Worm (Caenorhabditis elegans) whole organism, L2 larva: ENCODE measurements around the gene C16C8.17.
A peak's percentile ranks its signal among the peaks of the same experiment; 100 is the strongest.

Source experiments
- C34F6.9 ChIP-seq: fragments of 150-350 bp; optimal IDR thresholded peaks from 2 replicates; lab custom pipeline; 2014; ENCODE audit warnings: missing biosample characterization, missing genetic modification characterization
- F13H6.1 ChIP-seq: sonication (generic microtip); optimal IDR thresholded peaks from 2 replicates; lab custom pipeline; 2016; ENCODE audit warnings: missing genetic modification characterization, missing compliant biosample characterization
- Y55F3AM.14 ChIP-seq: fragments of 200-800 bp; sonication (Bioruptor generic); optimal IDR thresholded peaks from 2 replicates; lab custom pipeline; 2018; ENCODE audit warnings: mild to moderate bottlenecking, missing genetic modification characterization, missing compliant biosample characterization
- alr-1 ChIP-seq: fragments of 150-350 bp; optimal IDR thresholded peaks from 2 replicates; lab custom pipeline; 2014; ENCODE audit warnings: missing biosample characterization, missing genetic modification characterization
- ama-1 ChIP-seq: fragments of 150-350 bp; optimal IDR thresholded peaks from 2 replicates; lab custom pipeline; 2018; ENCODE audit warnings: inconsistent platforms
- blmp-1 ChIP-seq: sonication (generic microtip); optimal IDR thresholded peaks from 2 replicates; lab custom pipeline; 2017; ENCODE audit warnings: missing genetic modification characterization, mild to moderate bottlenecking, missing compliant biosample characterization, antibody characterized with exemption, moderate library complexity; ENCODE audit not compliant: insufficient read depth
- crh-2 ChIP-seq: sonication (generic microtip); optimal IDR thresholded peaks from 2 replicates; lab custom pipeline; 2017; ENCODE audit warnings: missing biosample characterization, missing genetic modification characterization
- dmd-4 ChIP-seq: sonication (generic microtip); optimal IDR thresholded peaks from 2 replicates; lab custom pipeline; 2017; ENCODE audit warnings: missing biosample characterization, missing genetic modification characterization
- egl-27 ChIP-seq: sonication (generic microtip); optimal IDR thresholded peaks from 3 replicates; lab custom pipeline; 2017; ENCODE audit warnings: missing biosample characterization, missing genetic modification reagents, missing genetic modification characterization
- elt-3 ChIP-seq: sonication (generic microtip); optimal IDR thresholded peaks from 2 replicates; lab custom pipeline; 2017; ENCODE audit warnings: missing biosample characterization, missing genetic modification characterization
- fos-1 ChIP-seq: fragments of 150-350 bp; optimal IDR thresholded peaks from 2 replicates; lab custom pipeline; 2014; ENCODE audit warnings: missing biosample characterization, missing genetic modification characterization
- gmeb-1 ChIP-seq: fragments of 150-350 bp; optimal IDR thresholded peaks from 2 replicates; lab custom pipeline; 2014; ENCODE audit warnings: missing biosample characterization, missing genetic modification characterization
- lin-11 ChIP-seq: fragments of 150-350 bp; sonication (generic microtip); optimal IDR thresholded peaks from 2 replicates; lab custom pipeline; 2014; ENCODE audit warnings: missing biosample characterization, missing genetic modification characterization, inconsistent platforms, mixed read lengths
- lin-13 ChIP-seq: fragments of 150-350 bp; optimal IDR thresholded peaks from 2 replicates; lab custom pipeline; 2014; ENCODE audit warnings: missing biosample characterization, missing genetic modification reagents, missing genetic modification characterization
- lsy-2 ChIP-seq, 2 experiments: fragments of 150-350 bp in 1 of 2; sonication (generic microtip) in 1 of 2; optimal IDR thresholded peaks; 2 replicates each; lab custom pipeline; 2014 to 2017; ENCODE audit warnings: missing biosample characterization in 2 of 2, missing genetic modification characterization in 2 of 2
- mab-5 ChIP-seq: fragments of 150-350 bp; optimal IDR thresholded peaks from 2 replicates; lab custom pipeline; 2014; ENCODE audit warnings: missing biosample characterization, missing genetic modification characterization
- mbf-1 ChIP-seq: sonication (generic microtip); optimal IDR thresholded peaks from 2 replicates; lab custom pipeline; 2017; ENCODE audit warnings: missing biosample characterization, missing genetic modification characterization
- nhr-10 ChIP-seq: sonication (generic microtip); optimal IDR thresholded peaks from 2 replicates; lab custom pipeline; 2017; ENCODE audit warnings: missing biosample characterization, missing genetic modification characterization
- nhr-12 ChIP-seq: fragments of 150-350 bp; optimal IDR thresholded peaks from 2 replicates; lab custom pipeline; 2014; ENCODE audit warnings: missing biosample characterization, missing genetic modification characterization
- nhr-129 ChIP-seq: fragments of 150-350 bp; optimal IDR thresholded peaks from 2 replicates; lab custom pipeline; 2014; ENCODE audit warnings: missing biosample characterization, missing genetic modification characterization
- nhr-21 ChIP-seq: fragments of 150-350 bp; optimal IDR thresholded peaks from 2 replicates; lab custom pipeline; 2014; ENCODE audit warnings: missing biosample characterization, missing genetic modification characterization
- nhr-23 ChIP-seq: fragments of 150-350 bp; optimal IDR thresholded peaks from 2 replicates; lab custom pipeline; 2014; ENCODE audit warnings: missing biosample characterization, missing genetic modification reagents, missing genetic modification characterization
- nhr-237 ChIP-seq: fragments of 150-350 bp; optimal IDR thresholded peaks from 2 replicates; lab custom pipeline; 2014; ENCODE audit warnings: missing biosample characterization, missing genetic modification characterization
- nhr-6 ChIP-seq: fragments of 150-350 bp; optimal IDR thresholded peaks from 2 replicates; lab custom pipeline; 2014; ENCODE audit warnings: missing biosample characterization, missing genetic modification characterization
- sma-3 ChIP-seq: sonication (generic microtip); optimal IDR thresholded peaks from 2 replicates; lab custom pipeline; 2016; ENCODE audit warnings: missing genetic modification reagents, missing genetic modification characterization, missing compliant biosample characterization
- sma-9 ChIP-seq, 2 experiments: fragments of 150-350 bp in 1 of 2; sonication (generic microtip) in 1 of 2; optimal IDR thresholded peaks; 2 replicates each; lab custom pipeline; 2014 to 2016; ENCODE audit warnings: missing genetic modification characterization in 2 of 2, mild to moderate bottlenecking in 1 of 2, missing biosample characterization in 1 of 2, missing compliant biosample characterization in 1 of 2, missing genetic modification reagents in 1 of 2, moderate library complexity in 1 of 2
- snpc-4 ChIP-seq: fragments of 150-350 bp; optimal IDR thresholded peaks from 2 replicates; lab custom pipeline; 2014; ENCODE audit warnings: missing biosample characterization, missing genetic modification characterization
- unc-55 ChIP-seq: fragments of 150-350 bp; sonication (generic microtip); optimal IDR thresholded peaks from 3 replicates; lab custom pipeline; 2014; ENCODE audit warnings: missing biosample characterization, missing genetic modification reagents, missing genetic modification characterization
- unc-62 ChIP-seq: fragments of 150-350 bp; optimal IDR thresholded peaks from 2 replicates; lab custom pipeline; 2014; ENCODE audit warnings: missing biosample characterization, missing genetic modification reagents, missing genetic modification characterization
- zag-1 ChIP-seq: fragments of 150-350 bp; optimal IDR thresholded peaks from 2 replicates; lab custom pipeline; 2014; ENCODE audit warnings: missing biosample characterization, missing genetic modification characterization
- ztf-11 ChIP-seq: sonication (generic microtip); optimal IDR thresholded peaks from 2 replicates; lab custom pipeline; 2017; ENCODE audit warnings: missing biosample characterization, missing genetic modification characterization
- ztf-4 ChIP-seq: fragments of 150-350 bp; optimal IDR thresholded peaks from 2 replicates; lab custom pipeline; 2014; ENCODE audit warnings: missing biosample characterization, missing genetic modification characterization

The C16C8.17 gene

ce11 chrII:3439842-3440640, 586 bp upstream of the C16C8.17 start:
- peak; percentile 59 for TF ChIP-seq snpc-4
- peak; percentile 66 for TF ChIP-seq sma-3 (GFP tag; lab: Kevin White, UChicago)
- TF ChIP-seq fos-1 (tag; lab: Kevin White, UChicago) = peak; percentile 72
- no peak for TF ChIP-seq blmp-1 (tag; lab: Kevin White, UChicago)
- TF ChIP-seq sma-9 (GFP tag; optimal IDR thresholded peaks at IDR 0.05; lab: Kevin White, UChicago) = peak; percentile 90
- no peak for TF ChIP-seq sma-9 (tag; optimal IDR thresholded peaks at IDR 0.05; lab: Kevin White, UChicago)

ce11 chrII:3441377-3441776, 750 bp downstream of the C16C8.17 start, which contains the start of gene C16C8.27:
C16C8.27 (plus strand) TSS chrII:3441677.
- TF ChIP-seq unc-62 (no peak), lin-13 (no peak), nhr-21 (no peak), dmd-4 (no peak), nhr-237 (tag; lab: Kevin White, UChicago) (no peak), lin-11 (tag; lab: Kevin White, UChicago) (no peak), nhr-6 (tag; lab: Kevin White, UChicago) (no peak), egl-27 (tag; lab: Kevin White, UChicago) (no peak), F13H6.1 (tag; lab: Kevin White, UChicago) (no peak), ama-1 (lab: Kevin White, UChicago) (no peak), mbf-1 (no peak), Y55F3AM.14 (GFP tag; lab: Kevin White, UChicago) (no peak), fos-1 (tag; lab: Kevin White, UChicago) (no peak), zag-1 (no peak), lsy-2 (tag; optimal IDR thresholded peaks at IDR 0.05; lab: Kevin White, UChicago) (no peak)

ce11 chrII:3443154-3443553, 2.5 kb downstream of the C16C8.17 start, which contains the start of gene C16C8.22:
C16C8.22 (minus strand) TSS chrII:3443254.
- no peak for TF ChIP-seq alr-1 (tag; lab: Kevin White, UChicago)
- no peak for TF ChIP-seq nhr-129
- TF ChIP-seq lin-11 (tag; lab: Kevin White, UChicago) = no peak
- TF ChIP-seq crh-2 (tag; lab: Kevin White, UChicago) = no peak
- TF ChIP-seq nhr-12 (tag; lab: Kevin White, UChicago) = no peak
- TF ChIP-seq Y55F3AM.14 (GFP tag; lab: Kevin White, UChicago) = no peak
- TF ChIP-seq ztf-11 (tag; lab: Kevin White, UChicago) = no peak

ce11 chrII:3444280-3444679, 3.7 kb downstream of the C16C8.17 start, which contains the start of gene C16C8.4:
C16C8.4 (minus strand) TSS chrII:3444380.
- TF ChIP-seq sma-3 (GFP tag; lab: Kevin White, UChicago) = no peak
- TF ChIP-seq nhr-10 (tag; lab: Kevin White, UChicago) = no peak
- TF ChIP-seq, all 48 proteins: peak for 0

ce11 chrII:3445285-3445806, 4.7 kb downstream of the C16C8.17 start, which contains the start of the genes C16C8.5 and C16C8.16:
C16C8.5 (minus strand) TSS chrII:3445385.
C16C8.16 (plus strand) TSS chrII:3445756.
- TF ChIP-seq zag-1 (no peak), sma-9 (GFP tag; optimal IDR thresholded peaks at IDR 0.05; lab: Kevin White, UChicago) (no peak), sma-9 (tag; optimal IDR thresholded peaks at IDR 0.05; lab: Kevin White, UChicago) (no peak), nhr-129 (no peak), mab-5 (tag; lab: Kevin White, UChicago) (no peak), unc-55 (GFP tag; lab: Kevin White, UChicago) (no peak), ama-1 (lab: Kevin White, UChicago) (no peak), snpc-4 (no peak), F13H6.1 (tag; lab: Kevin White, UChicago) (no peak)

ce11 chrII:3446647-3447046, 6.0 kb downstream of the C16C8.17 start, which contains the start of the genes C16C8.20 and gldi-6:
C16C8.20 (plus strand) TSS chrII:3446947.
gldi-6 (plus strand) TSS chrII:3446947.
- TF ChIP-seq elt-3 (tag; lab: Kevin White, UChicago) (no peak), ztf-4 (no peak), unc-55 (GFP tag; lab: Kevin White, UChicago) (no peak), zag-1 (no peak), unc-62 (no peak), nhr-6 (tag; lab: Kevin White, UChicago) (no peak), fos-1 (tag; lab: Kevin White, UChicago) (no peak), gmeb-1 (tag; lab: Kevin White, UChicago) (no peak), sma-3 (GFP tag; lab: Kevin White, UChicago) (no peak), C34F6.9 (tag; lab: Kevin White, UChicago) (no peak), nhr-23 (no peak)
